Worm (Caenorhabditis elegans) whole organism, mixed stage, embryonic: ENCODE results near the gene ttbk-6.

Experiments
- blmp-1 ChIP-seq: fragments of 150-350 bp; optimal IDR thresholded peaks from 2 replicates; lab custom pipeline; 2014; ENCODE audit warnings: missing biosample characterization, missing genetic modification characterization
- lin-13 ChIP-seq: fragments of 150-350 bp; optimal IDR thresholded peaks from 2 replicates; lab custom pipeline; 2014; ENCODE audit warnings: missing biosample characterization, missing genetic modification characterization
- nhr-12 ChIP-seq: fragments of 150-350 bp; optimal IDR thresholded peaks from 2 replicates; lab custom pipeline; 2014; ENCODE audit warnings: missing biosample characterization, missing genetic modification characterization
- nhr-28 ChIP-seq: fragments of 150-350 bp; optimal IDR thresholded peaks from 2 replicates; lab custom pipeline; 2014; ENCODE audit warnings: missing biosample characterization, missing genetic modification characterization
- tbx-8 ChIP-seq: fragments of 200-800 bp; sonication (Bioruptor generic); optimal IDR thresholded peaks from 2 replicates; lab custom pipeline; 2018; ENCODE audit warnings: mild to moderate bottlenecking, missing genetic modification characterization, moderate library complexity, missing compliant biosample characterization
- unc-62 ChIP-seq: fragments of 150-350 bp; optimal IDR thresholded peaks from 2 replicates; lab custom pipeline; 2014; ENCODE audit warnings: missing biosample characterization, missing genetic modification reagents, missing genetic modification characterization
- ztf-11 ChIP-seq: fragments of 150-350 bp; optimal IDR thresholded peaks from 2 replicates; lab custom pipeline; 2014; ENCODE audit warnings: missing biosample characterization, missing genetic modification characterization

- no peak for TF ChIP-seq nhr-28
- no peak for TF ChIP-seq blmp-1 (tag; lab: Kevin White, UChicago)
- TF ChIP-seq tbx-8, result no peak
- TF ChIP-seq ztf-11 (tag; lab: Kevin White, UChicago), result no peak
- TF ChIP-seq nhr-12 (tag; lab: Kevin White, UChicago), result no peak
- peak; percentile 42 for TF ChIP-seq unc-62 (GFP tag; lab: Kevin White, UChicago)
- no peak for TF ChIP-seq lin-13
Observed at ce11 chrIII:5124385-5124784, 49.9 kb downstream of the ttbk-6 start.
